Worm (Caenorhabditis elegans) whole organism, midembryonic: Measurements from ENCODE around the gene tcl-2.

Experiments used
- cog-1 ChIP-seq: sonication (generic microtip); optimal IDR thresholded peaks from 2 replicates; lab custom pipeline; 2016; ENCODE audit warnings: missing genetic modification characterization, missing compliant biosample characterization
- flt-1 ChIP-seq: fragments of 200-800 bp; sonication (Bioruptor generic); IDR thresholded peaks from 2 replicates; pipeline ENCODE4 v1.3.6; 2022; ENCODE audit warnings: missing genetic modification characterization, missing compliant biosample characterization
- klf-2 ChIP-seq: fragments of 200-800 bp; sonication (Bioruptor generic); conservative IDR thresholded peaks from 2 replicates; pipeline ENCODE4 v1.3.6; 2022; ENCODE audit warnings: missing genetic modification reagents, missing genetic modification characterization, missing compliant biosample characterization
- med-1 ChIP-seq: sonication (generic microtip); optimal IDR thresholded peaks from 2 replicates; lab custom pipeline; 2017; ENCODE audit warnings: missing genetic modification characterization, mild to moderate bottlenecking, missing compliant biosample characterization, antibody characterized with exemption, missing genetic modification reagents; ENCODE audit not compliant: insufficient read depth
- tab-1 ChIP-seq: fragments of 200-800 bp; sonication (Bioruptor generic); IDR thresholded peaks from 2 replicates; pipeline ENCODE4 v1.3.6; 2022; ENCODE audit warnings: missing genetic modification characterization, missing compliant biosample characterization
- ztf-23 ChIP-seq: fragments of 200-800 bp; sonication (Bioruptor generic); IDR thresholded peaks from 2 replicates; pipeline ENCODE4 v1.3.6; 2022; ENCODE audit warnings: missing genetic modification reagents, missing genetic modification characterization, missing compliant biosample characterization
- ztf-29 ChIP-seq: fragments of 200-800 bp; sonication (Bioruptor generic); IDR thresholded peaks from 2 replicates; pipeline ENCODE4 v1.3.6; 2022; ENCODE audit warnings: missing genetic modification reagents, missing genetic modification characterization, missing compliant biosample characterization

DNA sequence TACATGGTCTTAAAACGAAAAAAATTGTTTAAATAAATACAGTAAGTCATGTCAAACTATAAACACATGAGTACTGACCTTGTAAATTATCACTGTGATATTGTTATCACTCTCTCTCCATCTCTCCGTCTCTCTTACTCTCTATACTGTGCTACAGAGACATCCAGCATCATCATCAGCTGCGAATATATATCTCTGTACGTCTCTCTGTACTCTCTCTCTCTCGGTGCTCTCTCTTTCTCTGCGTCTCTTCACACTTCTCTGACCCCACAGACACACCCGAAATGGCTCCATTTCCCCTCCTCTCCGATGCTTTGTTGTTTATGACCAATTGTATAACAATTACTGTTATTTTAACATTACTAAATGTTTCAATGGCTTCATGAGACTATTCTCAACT is 31.7 kb downstream of the tcl-2 start:
- TF ChIP-seq ztf-29 (GFP tag; lab: Robert Waterston, UW): no peak
- TF ChIP-seq flt-1 (GFP tag; lab: Robert Waterston, UW): no peak
- no peak for TF ChIP-seq ztf-23
- no peak for TF ChIP-seq med-1
- no peak for TF ChIP-seq tab-1 (GFP tag; lab: Robert Waterston, UW)
- TF ChIP-seq klf-2 (GFP tag; lab: Robert Waterston, UW): no peak
- peak; percentile 27 for TF ChIP-seq cog-1
